Fruit fly (Drosophila melanogaster): ENCODE data around the gene smp-30.

The smp-30 gene

dm6 chr3R:14716188-14717075 lies 34.6 kb downstream of the smp-30 start (continued):
- TF ChIP-seq CG7271 (tag; optimal IDR thresholded peaks at IDR 0.05) = no peak
- no peak for TF ChIP-seq Gsc (GFP tag; IDR thresholded peaks at IDR 0.05)
- no peak for TF ChIP-seq fru (optimal IDR thresholded peaks at IDR 0.05)
- no peak for TF ChIP-seq Dp (GFP tag; optimal IDR thresholded peaks at IDR 0.05)
- TF ChIP-seq gem (tag; optimal IDR thresholded peaks at IDR 0.05) = peak; percentile 50
- no peak for TF ChIP-seq dm (GFP tag; optimal IDR thresholded peaks at IDR 0.05)
- no peak for TF ChIP-seq inv (GFP tag; IDR thresholded peaks at IDR 0.05; ENCODE audit: partially characterized antibody)
- TF ChIP-seq CG4360 (GFP tag; IDR thresholded peaks at IDR 0.05) = 0 out of 2 replicates have a peak, but pooled peaks have one; percentile 45
- TF ChIP-seq ems (GFP tag; optimal IDR thresholded peaks at IDR 0.05) = no peak
- peak; percentile 13 for TF ChIP-seq CG3163 (GFP tag; optimal IDR thresholded peaks at IDR 0.05)
- peak; percentile 11 for TF ChIP-seq CoRest (tag; optimal IDR thresholded peaks at IDR 0.05)
- TF ChIP-seq dysf (GFP tag; IDR thresholded peaks at IDR 0.05) = no peak
- TF ChIP-seq CG2199 (GFP tag; IDR thresholded peaks at IDR 0.05) = peak; percentile 72; the same call in 1 of the 3 replicates
- TF ChIP-seq CG2129 (GFP tag; IDR thresholded peaks at IDR 0.05; ENCODE audit: partially characterized antibody) = no peak
- no peak for TF ChIP-seq pnt (GFP tag; optimal IDR thresholded peaks at IDR 0.05)
- TF ChIP-seq croc (GFP tag; conservative IDR thresholded peaks at IDR 0.05) = peak; percentile 36; the same call in 2 of the 3 replicates
- TF ChIP-seq phol (tag; optimal IDR thresholded peaks at IDR 0.05) = peak; percentile 31
- peak; percentile 1 for TF ChIP-seq run (tag; optimal IDR thresholded peaks at IDR 0.05)
- no peak for TF ChIP-seq CG17912 (GFP tag; optimal IDR thresholded peaks at IDR 0.05)
- TF ChIP-seq CG10979 (tag; optimal IDR thresholded peaks at IDR 0.05) = peak; percentile 38
- TF ChIP-seq BtbVII (GFP tag; optimal IDR thresholded peaks at IDR 0.05) = no peak
- TF ChIP-seq Awh (GFP tag; IDR thresholded peaks at IDR 0.05) = peak; percentile 21; the same call in 1 of the 2 replicates
- 0 out of 2 replicates have a peak, but pooled peaks have one; percentile 6 for TF ChIP-seq vvl (GFP tag; IDR thresholded peaks at IDR 0.05)
- TF ChIP-seq otp (GFP tag; IDR thresholded peaks at IDR 0.05) = no peak
- no peak for TF ChIP-seq Max (GFP tag; optimal IDR thresholded peaks at IDR 0.05)
- no peak for TF ChIP-seq Nf-YB (GFP tag; optimal IDR thresholded peaks at IDR 0.05)
- no peak for TF ChIP-seq CG7786 (GFP tag; optimal IDR thresholded peaks at IDR 0.05)
- no peak for TF ChIP-seq lmd (GFP tag; IDR thresholded peaks at IDR 0.05)
- peak in 1 of 3 experiments; percentile 61 for TF ChIP-seq lola (GFP tag; optimal IDR thresholded peaks at IDR 0.05)
- peak; percentile 10; the same call in 1 of the 2 replicates for TF ChIP-seq Xrp1 (GFP tag; IDR thresholded peaks at IDR 0.05)
- no peak for TF ChIP-seq gt (GFP tag; IDR thresholded peaks at IDR 0.05)
- no peak for TF ChIP-seq pan (optimal IDR thresholded peaks at IDR 0.05)
- TF ChIP-seq pan (GFP tag; optimal IDR thresholded peaks at IDR 0.05 in 1 of 2, IDR thresholded peaks at IDR 0.05 in 1 of 2) = no peak
- TF ChIP-seq ind (GFP tag; optimal IDR thresholded peaks at IDR 0.05) = no peak
- TF ChIP-seq Dll (GFP tag; IDR thresholded peaks at IDR 0.05; ENCODE audit: partially characterized antibody) = no peak
- no peak for TF ChIP-seq tll (GFP tag; optimal IDR thresholded peaks at IDR 0.05)
- peak; percentile 7 for TF ChIP-seq CG7556 (GFP tag; optimal IDR thresholded peaks at IDR 0.05)
- no peak for TF ChIP-seq CG5180 (GFP tag; optimal IDR thresholded peaks at IDR 0.05)

dm6 chr3R:14714904-14715588 lies 36.0 kb downstream of the smp-30 start:
- TF ChIP-seq phol (tag; optimal IDR thresholded peaks at IDR 0.05) (peak; percentile 74), tap (tag; optimal IDR thresholded peaks at IDR 0.05) (peak; percentile 37), Myb (GFP tag; optimal IDR thresholded peaks at IDR 0.05) (no peak), row (GFP tag; IDR thresholded peaks at IDR 0.05) (0 out of 3 replicates have a peak, but pooled peaks have one; percentile 26), ewg (GFP tag; optimal IDR thresholded peaks at IDR 0.05) (peak; percentile 58), oc (tag; optimal IDR thresholded peaks at IDR 0.05) (peak; percentile 7), CG31224 (GFP tag; IDR thresholded peaks at IDR 0.05) (no peak), gsb-n (tag; optimal IDR thresholded peaks at IDR 0.05) (peak; percentile 73), emc (GFP tag; optimal IDR thresholded peaks at IDR 0.05) (no peak), CG15696 (tag; optimal IDR thresholded peaks at IDR 0.05) (peak; percentile 0), Nf-YC (tag; optimal IDR thresholded peaks at IDR 0.05) (no peak), CG17359 (tag; optimal IDR thresholded peaks at IDR 0.05) (peak; percentile 57), otp (GFP tag; IDR thresholded peaks at IDR 0.05) (0 out of 3 replicates have a peak, but pooled peaks have one; percentile 19)

All from whole organism, embryonic.